Worm (Caenorhabditis elegans): ENCODE measurements around the gene B0222.5.

DNA sequence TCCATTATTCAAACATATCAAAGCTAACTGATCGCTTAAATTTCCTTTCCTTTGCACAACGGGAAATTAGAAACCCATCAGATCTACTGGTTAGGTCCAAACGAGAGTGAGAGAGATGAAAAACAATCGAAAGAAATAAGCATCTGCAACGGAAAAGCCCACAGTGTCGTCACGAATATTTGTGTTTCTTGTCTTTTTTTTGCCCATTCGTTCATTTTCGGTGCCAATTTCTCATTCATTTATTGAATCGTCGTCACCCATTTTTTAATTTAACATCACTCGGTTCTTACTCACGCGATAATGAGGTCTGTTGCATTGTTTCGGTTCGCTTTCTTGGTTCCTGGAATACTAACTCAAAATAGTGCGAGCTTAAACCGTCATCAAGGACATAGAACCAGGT, 30.5 kb downstream of the B0222.5 start, which contains the start of gene F21C10.6:
- TF ChIP-seq efl-1 (optimal IDR thresholded peaks at IDR 0.05) (no peak), efl-1 (GFP tag; optimal IDR thresholded peaks at IDR 0.05 in 1 of 2) (no peak), tbx-2 (tag; optimal IDR thresholded peaks at IDR 0.05) (no peak)

Measured in whole organism, L1 larva.